Fruit fly (Drosophila melanogaster) whole organism, embryonic: ENCODE data around the gene CG43052.

ENCODE experiments used
- Ada2b ChIP-seq: fragments of 200-800 bp; sonication (Bioruptor generic); IDR thresholded peaks from 2 replicates; pipeline ENCODE4 v1.3.6; 2022; ENCODE audit warnings: missing biosample characterization, missing genetic modification characterization
- Atf6 ChIP-seq: fragments of 200-800 bp; sonication (Bioruptor generic); IDR thresholded peaks from 2 replicates; pipeline ENCODE4 v1.3.6; 2022; ENCODE audit warnings: missing biosample characterization, missing genetic modification characterization
- Bteb2 ChIP-seq: fragments of 200-800 bp; sonication (Bioruptor generic); optimal IDR thresholded peaks from 2 replicates; lab custom pipeline; 2016; ENCODE audit warnings: missing biosample characterization, missing genetic modification characterization
- CG11504 ChIP-seq: fragments of 200-800 bp; sonication (Bioruptor generic); optimal IDR thresholded peaks from 3 replicates; lab custom pipeline; 2019; ENCODE audit warnings: missing biosample characterization, mild to moderate bottlenecking, missing genetic modification characterization, moderate library complexity
- CG12071 ChIP-seq: fragments of 200-800 bp; sonication (Bioruptor generic); optimal IDR thresholded peaks from 3 replicates; lab custom pipeline; 2018; ENCODE audit warnings: missing biosample characterization, mild to moderate bottlenecking, missing genetic modification characterization
- CG13123 ChIP-seq: fragments of 200-800 bp; sonication (Bioruptor generic); optimal IDR thresholded peaks from 2 replicates; lab custom pipeline; 2016; ENCODE audit warnings: missing biosample characterization, missing genetic modification characterization
- CG14050 ChIP-seq: fragments of 200-800 bp; sonication (Bioruptor generic); IDR thresholded peaks from 3 replicates; pipeline ENCODE4 v1.3.6; 2022; ENCODE audit warnings: missing biosample characterization, missing genetic modification characterization
- CG18011 ChIP-seq: fragments of 200-800 bp; sonication (Bioruptor generic); optimal IDR thresholded peaks from 2 replicates; lab custom pipeline; 2017; ENCODE audit warnings: missing biosample characterization, missing genetic modification characterization, mild to moderate bottlenecking, moderate library complexity, missing genotype
- CG18619 ChIP-seq: fragments of 200-800 bp; sonication (Bioruptor generic); optimal IDR thresholded peaks from 3 replicates; lab custom pipeline; 2017; ENCODE audit warnings: missing biosample characterization, mild to moderate bottlenecking, missing genetic modification characterization
- CG2116 ChIP-seq: fragments of 200-800 bp; sonication (Bioruptor generic); optimal IDR thresholded peaks from 3 replicates; lab custom pipeline; 2018; ENCODE audit warnings: missing biosample characterization, mild to moderate bottlenecking, missing genetic modification characterization
- CG34224 ChIP-seq: fragments of 200-800 bp; sonication (Bioruptor generic); IDR thresholded peaks from 3 replicates; pipeline ENCODE4 v1.3.6; 2022; ENCODE audit warnings: missing biosample characterization, missing genetic modification characterization; ENCODE audit not compliant: partially characterized antibody
- CG34376 ChIP-seq: fragments of 200-800 bp; sonication (Bioruptor generic); optimal IDR thresholded peaks from 2 replicates; lab custom pipeline; 2018; ENCODE audit warnings: missing biosample characterization, mild to moderate bottlenecking, missing genetic modification characterization
- CG34422 ChIP-seq: fragments of 200-800 bp; sonication (Bioruptor generic); IDR thresholded peaks from 3 replicates; pipeline ENCODE4 v1.3.6; 2022; ENCODE audit warnings: missing biosample characterization, missing genetic modification characterization
- CG4730 ChIP-seq: fragments of 200-800 bp; sonication (Bioruptor generic); IDR thresholded peaks from 2 replicates; pipeline ENCODE4 v1.3.6; 2022; ENCODE audit warnings: missing biosample characterization, missing genetic modification characterization
- CG6175 ChIP-seq: fragments of 200-800 bp; sonication (Bioruptor generic); IDR thresholded peaks from 3 replicates; pipeline ENCODE4 v1.3.6; 2022; ENCODE audit warnings: missing biosample characterization, missing genetic modification characterization
- CG8281 ChIP-seq: fragments of 200-800 bp; sonication (Bioruptor generic); optimal IDR thresholded peaks from 2 replicates; lab custom pipeline; 2018; ENCODE audit warnings: missing biosample characterization, mild to moderate bottlenecking, missing genetic modification characterization, moderate library complexity
- CG8944 ChIP-seq: fragments of 200-800 bp; sonication (Bioruptor generic); optimal IDR thresholded peaks from 3 replicates; lab custom pipeline; 2016; ENCODE audit warnings: missing biosample characterization, missing genetic modification characterization
- Drgx ChIP-seq: fragments of 200-800 bp; sonication (Bioruptor generic); IDR thresholded peaks from 2 replicates; pipeline ENCODE4 v1.3.6; 2022; ENCODE audit warnings: missing biosample characterization, missing genetic modification characterization
- Gsc ChIP-seq: fragments of 200-800 bp; sonication (Bioruptor generic); IDR thresholded peaks from 2 replicates; pipeline ENCODE4 v1.3.6; 2022; ENCODE audit warnings: missing biosample characterization, missing genetic modification characterization
- Gug ChIP-seq: fragments of 200-800 bp; sonication (Bioruptor generic); IDR thresholded peaks from 4 replicates; pipeline ENCODE4 v1.3.6; 2022; ENCODE audit warnings: missing biosample characterization, missing genetic modification characterization
- HHEX ChIP-seq: fragments of 200-800 bp; sonication (Bioruptor generic); optimal IDR thresholded peaks from 3 replicates; lab custom pipeline; 2017; ENCODE audit warnings: missing biosample characterization, mild to moderate bottlenecking, missing genetic modification characterization, missing genetic modification reagents
- Lpt ChIP-seq: fragments of >200 bp; optimal IDR thresholded peaks from 2 replicates; lab custom pipeline; 2018; ENCODE audit warnings: missing biosample characterization, missing genetic modification characterization
- MBD-R2 ChIP-seq: fragments of 200-800 bp; sonication (Bioruptor generic); IDR thresholded peaks from 2 replicates; pipeline ENCODE4 v1.3.6; 2022; ENCODE audit warnings: missing biosample characterization, missing genetic modification characterization
- Med ChIP-seq: fragments of 200-800 bp; sonication (Bioruptor generic); peaks from one replicate; lab custom pipeline; 2016; ENCODE audit warnings: missing biosample characterization, missing genetic modification characterization, mild to moderate bottlenecking, inconsistent platforms, moderate library complexity
- Nf-YB ChIP-seq: fragments of 200-800 bp; sonication (Bioruptor generic); optimal IDR thresholded peaks from 3 replicates; lab custom pipeline; 2019; ENCODE audit warnings: missing biosample characterization, mild to moderate bottlenecking, missing genetic modification characterization, moderate library complexity
- Ptx1 ChIP-seq: fragments of 200-800 bp; sonication (Bioruptor generic); IDR thresholded peaks from 2 replicates; pipeline ENCODE4 v1.3.6; 2022; ENCODE audit warnings: missing biosample characterization, missing genetic modification characterization
- Rfx ChIP-seq: fragments of 200-800 bp; sonication (Bioruptor generic); IDR thresholded peaks from 2 replicates; pipeline ENCODE4 v1.3.6; 2022; ENCODE audit warnings: missing biosample characterization, missing genetic modification characterization
- Sry-β ChIP-seq: fragments of 200-800 bp; sonication (Bioruptor generic); optimal IDR thresholded peaks from 2 replicates; lab custom pipeline; 2018; ENCODE audit warnings: missing biosample characterization, mild to moderate bottlenecking, missing genetic modification characterization, moderate library complexity
- TFAM ChIP-seq: fragments of 200-800 bp; sonication (Bioruptor generic); optimal IDR thresholded peaks from 2 replicates; lab custom pipeline; 2017; ENCODE audit warnings: missing biosample characterization, missing genetic modification characterization, inconsistent platforms
- Usf ChIP-seq: fragments of 200-800 bp; sonication (Bioruptor generic); optimal IDR thresholded peaks from 2 replicates; lab custom pipeline; 2017; ENCODE audit warnings: missing genotype, missing biosample characterization, missing genetic modification characterization
- ara ChIP-seq: fragments of 200-800 bp; sonication (Bioruptor generic); IDR thresholded peaks from 2 replicates; pipeline ENCODE4 v1.3.6; 2022; ENCODE audit warnings: missing biosample characterization, missing genetic modification characterization
- ase ChIP-seq: fragments of 200-800 bp; sonication (Bioruptor generic); IDR thresholded peaks from 3 replicates; pipeline ENCODE4 v1.3.6; 2022; ENCODE audit warnings: missing biosample characterization, missing genetic modification characterization
- br ChIP-seq: fragments of >200 bp; optimal IDR thresholded peaks from 2 replicates; lab custom pipeline; 2017
- cg ChIP-seq: fragments of 200-800 bp; sonication (Bioruptor generic); optimal IDR thresholded peaks from 3 replicates; lab custom pipeline; 2019; ENCODE audit warnings: missing biosample characterization, mild to moderate bottlenecking, missing genetic modification characterization, moderate library complexity
- crc ChIP-seq: fragments of 200-800 bp; sonication (Bioruptor generic); optimal IDR thresholded peaks from 2 replicates; lab custom pipeline; 2016; ENCODE audit warnings: missing biosample characterization, missing genetic modification characterization
- cwo ChIP-seq: fragments of 200-800 bp; sonication (Bioruptor generic); optimal IDR thresholded peaks from 3 replicates; lab custom pipeline; 2017; ENCODE audit warnings: missing biosample characterization, missing genetic modification characterization, mild to moderate bottlenecking, moderate library complexity, missing genetic modification reagents
- dan ChIP-seq: fragments of 200-800 bp; sonication (Bioruptor generic); IDR thresholded peaks from 2 replicates; pipeline ENCODE4 v1.3.6; 2022; ENCODE audit warnings: missing biosample characterization, missing genetic modification characterization
- dati ChIP-seq: fragments of 200-800 bp; sonication (Bioruptor generic); IDR thresholded peaks from 2 replicates; pipeline ENCODE4 v1.3.6; 2022; ENCODE audit warnings: missing biosample characterization, missing genetic modification characterization
- dpn ChIP-seq, 2 experiments: fragments of 200-800 bp; sonication (Bioruptor generic); optimal IDR thresholded peaks; 3 replicates each; lab custom pipeline; 2016; ENCODE audit warnings: missing biosample characterization in 2 of 2, missing genetic modification characterization in 2 of 2
- dysf ChIP-seq: fragments of 200-800 bp; sonication (Bioruptor generic); IDR thresholded peaks from 3 replicates; pipeline ENCODE4 v1.3.6; 2022; ENCODE audit warnings: missing biosample characterization, missing genetic modification characterization
- fd96Cb ChIP-seq: fragments of 200-800 bp; sonication (Bioruptor generic); optimal IDR thresholded peaks from 2 replicates; lab custom pipeline; 2018; ENCODE audit warnings: missing biosample characterization, mild to moderate bottlenecking, missing genetic modification characterization, moderate library complexity
- grn ChIP-seq: fragments of 200-800 bp; sonication (Bioruptor generic); optimal IDR thresholded peaks from 3 replicates; lab custom pipeline; 2017; ENCODE audit warnings: missing biosample characterization, missing genetic modification characterization
- gro ChIP-seq: fragments of 200-800 bp; sonication (Bioruptor generic); optimal IDR thresholded peaks from 2 replicates; lab custom pipeline; 2016; ENCODE audit warnings: missing biosample characterization, missing genetic modification characterization
- knrl ChIP-seq: fragments of 200-800 bp; sonication (Bioruptor generic); IDR thresholded peaks from 3 replicates; pipeline ENCODE4 v1.3.6; 2022; ENCODE audit warnings: missing biosample characterization, missing genetic modification characterization; ENCODE audit not compliant: partially characterized antibody
- mirr ChIP-seq: fragments of 200-800 bp; sonication (Bioruptor generic); optimal IDR thresholded peaks from 3 replicates; lab custom pipeline; 2018; ENCODE audit warnings: missing biosample characterization, mild to moderate bottlenecking, missing genetic modification characterization
- pan ChIP-seq, 4 experiments: fragments of >200 bp in 3 of 4; fragments of 200-800 bp in 1 of 4; sonication (Bioruptor generic) in 1 of 4; optimal IDR thresholded peaks in 3 of 4; IDR thresholded peaks in 1 of 4; 2 replicates each; pipeline versions ENCODE4 v1.3.6 to Lab custom; 2017 to 2022; ENCODE audit warnings: missing biosample characterization in 2 of 4, missing genetic modification characterization in 2 of 4, mixed read lengths in 1 of 4
- pros ChIP-seq: fragments of 200-800 bp; sonication (Bioruptor generic); optimal IDR thresholded peaks from 3 replicates; lab custom pipeline; 2019; ENCODE audit warnings: missing biosample characterization, mild to moderate bottlenecking, missing genetic modification characterization, moderate library complexity
- sens ChIP-seq: fragments of 200-800 bp; sonication (Bioruptor generic); peaks from one replicate; lab custom pipeline; 2016; ENCODE audit warnings: missing biosample characterization, missing genetic modification characterization
- sens-2 ChIP-seq: fragments of 200-800 bp; sonication (Bioruptor generic); IDR thresholded peaks from 2 replicates; pipeline ENCODE4 v1.3.6; 2022; ENCODE audit warnings: missing biosample characterization, missing genetic modification characterization
- sob ChIP-seq: fragments of 200-800 bp; sonication (Bioruptor generic); IDR thresholded peaks from 2 replicates; pipeline ENCODE4 v1.3.6; 2022; ENCODE audit warnings: missing biosample characterization, missing genetic modification characterization
- stc ChIP-seq: fragments of 200-800 bp; sonication (Bioruptor generic); IDR thresholded peaks from 2 replicates; pipeline ENCODE4 v1.3.6; 2022; ENCODE audit warnings: missing biosample characterization, missing genetic modification characterization
- vfl ChIP-seq: fragments of 200-800 bp; sonication (Bioruptor generic); optimal IDR thresholded peaks from 2 replicates; lab custom pipeline; 2016; ENCODE audit warnings: missing biosample characterization, missing genetic modification characterization
- wek ChIP-seq: fragments of 200-800 bp; sonication (Bioruptor generic); optimal IDR thresholded peaks from 3 replicates; lab custom pipeline; 2018; ENCODE audit warnings: missing biosample characterization, mild to moderate bottlenecking, missing genetic modification characterization, moderate library complexity

CG43052 gene

dm6 chr2L:14399326-14399725 lies 47.4 kb downstream of the CG43052 start (continued):
- TF ChIP-seq Drgx (GFP tag; lab: Robert Waterston, UW), result no peak
- no peak for TF ChIP-seq dan
- no peak for TF ChIP-seq pros (GFP tag; lab: Kevin White, UChicago)
- TF ChIP-seq Nf-YB, result no peak
- TF ChIP-seq Atf6 (GFP tag; lab: Robert Waterston, UW), result peak; percentile 66
- no peak for TF ChIP-seq Ptx1 (GFP tag; lab: Robert Waterston, UW)
- TF ChIP-seq cg (GFP tag; lab: Kevin White, UChicago), result no peak
- no peak for TF ChIP-seq CG34376 (GFP tag; lab: Kevin White, UChicago)
- TF ChIP-seq CG2116, result no peak
- TF ChIP-seq CG34224, result no peak
- no peak for TF ChIP-seq CG13123 (GFP tag; lab: Kevin White, UChicago)
- TF ChIP-seq sob, result no peak
- TF ChIP-seq CG8944 (GFP tag; lab: Kevin White, UChicago), result no peak
- TF ChIP-seq Ada2b, result no peak
- TF ChIP-seq br (lab: Kevin White, UChicago), result no peak
- TF ChIP-seq dpn (GFP tag; optimal IDR thresholded peaks at IDR 0.05; lab: Kevin White, UChicago), result no peak
- no peak for TF ChIP-seq Gsc (GFP tag; lab: Robert Waterston, UW)
- no peak for TF ChIP-seq CG4730 (GFP tag; lab: Robert Waterston, UW)
- TF ChIP-seq Bteb2 (GFP tag; lab: Kevin White, UChicago), result no peak
- TF ChIP-seq mirr (GFP tag; lab: Kevin White, UChicago), result peak; percentile 69
- no peak for TF ChIP-seq MBD-R2
- TF ChIP-seq pan (optimal IDR thresholded peaks at IDR 0.05; lab: Kevin White, UChicago), result no peak
- no peak for TF ChIP-seq pan (GFP tag; optimal IDR thresholded peaks at IDR 0.05 in 1 of 2, IDR thresholded peaks at IDR 0.05 in 1 of 2)
- TF ChIP-seq wek, result no peak
- peak; percentile 7 for TF ChIP-seq CG18619 (GFP tag; lab: Kevin White, UChicago)
- TF ChIP-seq grn (GFP tag; lab: Kevin White, UChicago), result no peak
- TF ChIP-seq fd96Cb (tag; lab: Kevin White, UChicago), result no peak
- TF ChIP-seq CG34422, result no peak
- peak; percentile 82 for TF ChIP-seq Med (GFP tag; lab: Kevin White, UChicago)
- TF ChIP-seq CG11504 (tag; lab: Kevin White, UChicago), result no peak
- no peak for TF ChIP-seq Sry-β (GFP tag; lab: Kevin White, UChicago)
- peak; percentile 32; the same call in 1 of the 2 replicates for TF ChIP-seq Rfx (GFP tag; lab: Robert Waterston, UW)
- peak; percentile 12 for TF ChIP-seq CG12071 (GFP tag; lab: Kevin White, UChicago)
- no peak for TF ChIP-seq Usf
- no peak for TF ChIP-seq ara (GFP tag; lab: Robert Waterston, UW)
- TF ChIP-seq stc (GFP tag; lab: Robert Waterston, UW), result no peak
- no peak for TF ChIP-seq ase (GFP tag; lab: Robert Waterston, UW)
- TF ChIP-seq Gug, result no peak
- no peak for TF ChIP-seq CG8281
- TF ChIP-seq sens (GFP tag; lab: Kevin White, UChicago), result no peak
- no peak for TF ChIP-seq CG14050 (GFP tag; lab: Robert Waterston, UW)
- no peak; the same call in 2 of the 3 replicates for TF ChIP-seq dysf (GFP tag; lab: Robert Waterston, UW)
- no peak for TF ChIP-seq knrl (GFP tag; lab: Robert Waterston, UW)
- no peak for TF ChIP-seq TFAM
- TF ChIP-seq cwo (GFP tag; lab: Kevin White, UChicago), result peak; percentile 52
- TF ChIP-seq CG6175 (GFP tag; lab: Robert Waterston, UW), result no peak
- TF ChIP-seq gro (GFP tag; lab: Kevin White, UChicago), result peak; percentile 5
- TF ChIP-seq sens-2 (GFP tag; lab: Robert Waterston, UW), result no peak
- TF ChIP-seq crc (GFP tag; lab: Kevin White, UChicago), result no peak
- no peak for TF ChIP-seq CG18011 (GFP tag; lab: Kevin White, UChicago)
- TF ChIP-seq HHEX (GFP tag; lab: Kevin White, UChicago), result peak; percentile 25
- no peak for TF ChIP-seq vfl
- TF ChIP-seq Lpt (GFP tag; lab: Kevin White, UChicago), result no peak
- no peak for TF ChIP-seq dati (GFP tag; lab: Robert Waterston, UW)
